Fruit fly (Drosophila melanogaster): ENCODE data around the gene CG18180.

dm6 chr3L:9628376-9628775 lies 12.4 kb upstream of the CG18180 start, which contains the start of gene Cyp40:
- no peak for TF ChIP-seq Sp1 (GFP tag; optimal IDR thresholded peaks at IDR 0.05)
- no peak for TF ChIP-seq sv (GFP tag; optimal IDR thresholded peaks at IDR 0.05)
- TF ChIP-seq OdsH (GFP tag; optimal IDR thresholded peaks at IDR 0.05) = no peak
- no peak for TF ChIP-seq Vsx2 (GFP tag; optimal IDR thresholded peaks at IDR 0.05; ENCODE audit: partially characterized antibody)
- TF ChIP-seq dmrt93B (GFP tag; optimal IDR thresholded peaks at IDR 0.05) = no peak
- no peak for TF ChIP-seq dl (GFP tag; optimal IDR thresholded peaks at IDR 0.05; ENCODE audit: insufficient read depth in 1 of 2, partially characterized antibody in 2 of 2)
- TF ChIP-seq HLH106 (tag; optimal IDR thresholded peaks at IDR 0.05) = no peak
- no peak for TF ChIP-seq rgr (GFP tag; optimal IDR thresholded peaks at IDR 0.05)
- TF ChIP-seq psq (GFP tag; optimal IDR thresholded peaks at IDR 0.05) = no peak

Data from whole organism, wandering third instar larva.